Worm (Caenorhabditis elegans) whole organism, young adult: Measurements from ENCODE around the gene srx-114.

Experiments used
- B0019.2 ChIP-seq: fragments of 200-800 bp; sonication (Bioruptor generic); conservative IDR thresholded peaks from 2 replicates; pipeline ENCODE4 v1.3.6; 2022; ENCODE audit warnings: missing genetic modification reagents, missing genetic modification characterization, missing compliant biosample characterization
- B0336.3 ChIP-seq: fragments of 200-800 bp; sonication (Bioruptor generic); IDR thresholded peaks from 2 replicates; pipeline ENCODE4 v1.3.6; 2022; ENCODE audit warnings: missing genetic modification characterization, missing compliant biosample characterization
- C06A6.2 ChIP-seq: fragments of 200-800 bp; sonication (Bioruptor generic); conservative IDR thresholded peaks from 2 replicates; pipeline ENCODE4 v1.3.6; 2022; ENCODE audit warnings: missing genetic modification characterization, missing compliant biosample characterization
- F10E7.11 ChIP-seq: sonication (generic microtip); optimal IDR thresholded peaks from 2 replicates; lab custom pipeline; 2017; ENCODE audit warnings: mild to moderate bottlenecking, missing genetic modification characterization, moderate library complexity, missing compliant biosample characterization
- F22D6.2 ChIP-seq: sonication (generic microtip); optimal IDR thresholded peaks from 2 replicates; lab custom pipeline; 2016; ENCODE audit warnings: mild to moderate bottlenecking, missing genetic modification characterization, missing compliant biosample characterization
- F23B12.7 ChIP-seq: sonication (generic microtip); optimal IDR thresholded peaks from 2 replicates; lab custom pipeline; 2017; ENCODE audit warnings: missing genetic modification characterization, mild to moderate bottlenecking, missing compliant biosample characterization, antibody characterized with exemption, moderate library complexity; ENCODE audit not compliant: insufficient read depth
- F33H1.4 ChIP-seq: fragments of 200-800 bp; sonication (Bioruptor generic); IDR thresholded peaks from 2 replicates; pipeline ENCODE4 v1.3.6; 2022; ENCODE audit warnings: missing genetic modification reagents, missing genetic modification characterization, missing compliant biosample characterization
- F49E8.2 ChIP-seq: sonication (generic microtip); optimal IDR thresholded peaks from 3 replicates; lab custom pipeline; 2017; ENCODE audit warnings: missing genetic modification characterization, mild to moderate bottlenecking, missing compliant biosample characterization, antibody characterized with exemption, moderate library complexity; ENCODE audit not compliant: insufficient read depth
- F52B5.7 ChIP-seq: sonication (generic microtip); optimal IDR thresholded peaks from 2 replicates; lab custom pipeline; 2016; ENCODE audit warnings: mild to moderate bottlenecking, missing genetic modification characterization, missing compliant biosample characterization
- F55B11.4 ChIP-seq: sonication (generic microtip); optimal IDR thresholded peaks from 2 replicates; lab custom pipeline; 2016; ENCODE audit warnings: missing compliant biosample characterization, missing genetic modification characterization, borderline replicate concordance; ENCODE audit not compliant: insufficient read depth
- Y53F4B.3 ChIP-seq: fragments of 200-800 bp; sonication (Bioruptor generic); IDR thresholded peaks from 2 replicates; pipeline ENCODE4 v1.3.6; 2022; ENCODE audit warnings: missing genetic modification reagents, missing genetic modification characterization, missing compliant biosample characterization
- Y79H2A.3 ChIP-seq: fragments of 200-800 bp; sonication (Bioruptor generic); conservative IDR thresholded peaks from 2 replicates; pipeline ENCODE4 v1.3.6; 2022; ENCODE audit warnings: missing genetic modification reagents, missing genetic modification characterization, missing compliant biosample characterization
- Y95B8A.8 ChIP-seq: fragments of 200-800 bp; sonication (Bioruptor generic); IDR thresholded peaks from 2 replicates; pipeline ENCODE4 v1.3.6; 2022; ENCODE audit warnings: missing genetic modification reagents, missing genetic modification characterization, missing compliant biosample characterization
- ZK185.1 ChIP-seq: sonication (generic microtip); optimal IDR thresholded peaks from 2 replicates; lab custom pipeline; 2016; ENCODE audit warnings: mild to moderate bottlenecking, missing genetic modification characterization, missing compliant biosample characterization; ENCODE audit not compliant: poor library complexity, severe bottlenecking
- cebp-2 ChIP-seq: fragments of 200-800 bp; sonication (Bioruptor generic); IDR thresholded peaks from 2 replicates; pipeline ENCODE4 v1.3.6; 2022; ENCODE audit warnings: missing genetic modification characterization, missing compliant biosample characterization
- ceh-27 ChIP-seq: fragments of 200-800 bp; sonication (Bioruptor generic); optimal IDR thresholded peaks from 2 replicates; lab custom pipeline; 2018; ENCODE audit warnings: mild to moderate bottlenecking, missing genetic modification characterization, moderate library complexity, missing compliant biosample characterization
- ceh-79 ChIP-seq: sonication (generic microtip); optimal IDR thresholded peaks from 2 replicates; lab custom pipeline; 2017; ENCODE audit warnings: mild to moderate bottlenecking, missing genetic modification characterization, missing compliant biosample characterization
- ceh-91 ChIP-seq: fragments of 200-800 bp; sonication (Bioruptor generic); IDR thresholded peaks from 2 replicates; pipeline ENCODE4 v1.3.6; 2022; ENCODE audit warnings: missing genetic modification reagents, missing genetic modification characterization, missing compliant biosample characterization
- die-1 ChIP-seq: sonication (generic microtip); optimal IDR thresholded peaks from 2 replicates; lab custom pipeline; 2016; ENCODE audit warnings: missing genotype, mild to moderate bottlenecking, missing genetic modification characterization, missing compliant biosample characterization
- egl-44 ChIP-seq: fragments of 200-800 bp; sonication (Bioruptor generic); IDR thresholded peaks from 2 replicates; pipeline ENCODE4 v1.3.6; 2022; ENCODE audit warnings: missing genetic modification reagents, missing genetic modification characterization, missing compliant biosample characterization
- hmg-1.2 ChIP-seq: fragments of 200-800 bp; sonication (Bioruptor generic); IDR thresholded peaks from 2 replicates; pipeline ENCODE4 v1.3.6; 2022; ENCODE audit warnings: missing genetic modification reagents, missing genetic modification characterization, missing compliant biosample characterization
- hsf-1 ChIP-seq: fragments of 200-800 bp; sonication (Bioruptor generic); IDR thresholded peaks from 2 replicates; pipeline ENCODE4 v1.3.6; 2022; ENCODE audit warnings: missing genetic modification reagents, missing genetic modification characterization, missing compliant biosample characterization
- let-526 ChIP-seq: fragments of 200-800 bp; sonication (Bioruptor generic); IDR thresholded peaks from 2 replicates; pipeline ENCODE4 v1.3.6; 2022; ENCODE audit warnings: missing genetic modification reagents, missing genetic modification characterization, missing compliant biosample characterization
- let-607 ChIP-seq, 2 experiments: fragments of 200-800 bp in 1 of 2; sonication (Bioruptor generic) in 1 of 2; sonication (generic microtip) in 1 of 2; optimal IDR thresholded peaks; 2 replicates each; lab custom pipeline; 2016 to 2018; ENCODE audit warnings: mild to moderate bottlenecking in 2 of 2, missing compliant biosample characterization in 2 of 2, missing genetic modification characterization in 2 of 2, moderate library complexity in 2 of 2, missing genotype in 1 of 2
- lin-26 ChIP-seq: fragments of 200-800 bp; sonication (Bioruptor generic); IDR thresholded peaks from 2 replicates; pipeline ENCODE4 v1.3.6; 2022; ENCODE audit warnings: missing genetic modification reagents, missing genetic modification characterization, missing compliant biosample characterization
- lin-54 ChIP-seq: fragments of 200-800 bp; sonication (Bioruptor generic); optimal IDR thresholded peaks from 2 replicates; lab custom pipeline; 2018; ENCODE audit warnings: mild to moderate bottlenecking, missing genetic modification characterization, missing compliant biosample characterization
- lsy-27 ChIP-seq: sonication (generic microtip); optimal IDR thresholded peaks from 2 replicates; lab custom pipeline; 2017; ENCODE audit warnings: missing genetic modification characterization, mild to moderate bottlenecking, missing compliant biosample characterization, antibody characterized with exemption, missing genotype, borderline replicate concordance; ENCODE audit not compliant: insufficient read depth
- madf-3 ChIP-seq: fragments of 200-800 bp; sonication (Bioruptor generic); IDR thresholded peaks from 2 replicates; pipeline ENCODE4 v1.3.6; 2022; ENCODE audit warnings: missing genetic modification reagents, missing genetic modification characterization, missing compliant biosample characterization
- mcd-1 ChIP-seq: fragments of 200-800 bp; sonication (Bioruptor generic); IDR thresholded peaks from 2 replicates; pipeline ENCODE4 v1.3.6; 2022; ENCODE audit warnings: missing genetic modification reagents, missing genetic modification characterization, missing compliant biosample characterization
- mel-28 ChIP-seq: sonication (generic microtip); optimal IDR thresholded peaks from 2 replicates; lab custom pipeline; 2016; ENCODE audit warnings: borderline replicate concordance, mild to moderate bottlenecking, missing genetic modification characterization, missing compliant biosample characterization
- mxl-1 ChIP-seq: sonication (generic microtip); optimal IDR thresholded peaks from 2 replicates; lab custom pipeline; 2016; ENCODE audit warnings: missing genetic modification characterization, missing compliant biosample characterization
- nfyb-1 ChIP-seq: fragments of 200-800 bp; sonication (Bioruptor generic); IDR thresholded peaks from 2 replicates; pipeline ENCODE4 v1.3.6; 2022; ENCODE audit warnings: missing genetic modification reagents, missing genetic modification characterization, missing compliant biosample characterization
- nhr-179 ChIP-seq: sonication (generic microtip); optimal IDR thresholded peaks from 2 replicates; lab custom pipeline; 2016; ENCODE audit warnings: mild to moderate bottlenecking, missing genetic modification characterization, missing compliant biosample characterization
- nhr-80 ChIP-seq: sonication (generic microtip); optimal IDR thresholded peaks from 2 replicates; lab custom pipeline; 2016; ENCODE audit warnings: missing genetic modification characterization, missing compliant biosample characterization
- pbrm-1 ChIP-seq: fragments of 200-800 bp; sonication (Bioruptor generic); IDR thresholded peaks from 2 replicates; pipeline ENCODE4 v1.3.6; 2022; ENCODE audit warnings: missing genetic modification reagents, missing genetic modification characterization, missing compliant biosample characterization
- rec-8 ChIP-seq, 2 experiments: sonication (generic microtip); optimal IDR thresholded peaks; 2 replicates each; lab custom pipeline; 2016; ENCODE audit warnings: mild to moderate bottlenecking in 2 of 2, missing genetic modification characterization in 2 of 2, missing genetic modification reagents in 2 of 2, missing genotype in 2 of 2, missing biosample characterization in 1 of 2, missing compliant biosample characterization in 1 of 2, moderate library complexity in 1 of 2
- rpc-1 ChIP-seq, 2 experiments: fragments of 150-350 bp in 1 of 2; sonication (generic microtip) in 1 of 2; optimal IDR thresholded peaks; 2 replicates each; lab custom pipeline; 2014 to 2018; ENCODE audit warnings: missing biosample characterization in 1 of 2, missing genetic modification characterization in 1 of 2, missing genetic modification reagents in 1 of 2, missing genotype in 1 of 2
- snpc-1.1 ChIP-seq: sonication (generic microtip); optimal IDR thresholded peaks from 2 replicates; lab custom pipeline; 2017; ENCODE audit warnings: missing genetic modification characterization, mild to moderate bottlenecking, missing compliant biosample characterization, antibody characterized with exemption, moderate library complexity, missing genotype, missing genetic modification reagents; ENCODE audit not compliant: insufficient read depth
- tbp1 ChIP-seq: fragments of 200-800 bp; sonication (Bioruptor generic); optimal IDR thresholded peaks from 2 replicates; lab custom pipeline; 2018; ENCODE audit warnings: mild to moderate bottlenecking, missing genetic modification characterization, missing compliant biosample characterization
- unc-130 ChIP-seq: sonication (generic microtip); optimal IDR thresholded peaks from 2 replicates; lab custom pipeline; 2016; ENCODE audit warnings: missing genetic modification reagents, missing genetic modification characterization, missing compliant biosample characterization
- xnd-1 ChIP-seq: sonication (generic microtip); optimal IDR thresholded peaks from 2 replicates; lab custom pipeline; 2016; ENCODE audit warnings: missing genotype, missing genetic modification reagents, missing genetic modification characterization, missing compliant biosample characterization
- zfh-2 ChIP-seq: fragments of 200-800 bp; sonication (Bioruptor generic); conservative IDR thresholded peaks from 2 replicates; pipeline ENCODE4 v1.3.6; 2022; ENCODE audit warnings: missing genetic modification reagents, missing genetic modification characterization, missing compliant biosample characterization
- zim-3 ChIP-seq: sonication (generic microtip); optimal IDR thresholded peaks from 2 replicates; lab custom pipeline; 2017; ENCODE audit warnings: mild to moderate bottlenecking, missing genetic modification characterization, moderate library complexity, missing compliant biosample characterization
- ztf-26 ChIP-seq: sonication (generic microtip); optimal IDR thresholded peaks from 2 replicates; lab custom pipeline; 2017; ENCODE audit warnings: missing genetic modification characterization, missing compliant biosample characterization

The srx-114 gene

ce11 chrII:5391447-5391846 is 41.5 kb downstream of the srx-114 start:
- TF ChIP-seq cebp-2, result no peak
- no peak for TF ChIP-seq Y53F4B.3
- peak; percentile 25 for TF ChIP-seq lin-54

- TF ChIP-seq F10E7.11 (tag; lab: Kevin White, UChicago), result no peak
- TF ChIP-seq lsy-27 (tag; lab: Kevin White, UChicago), result no peak
- TF ChIP-seq ztf-26, result peak; percentile 9
- TF ChIP-seq xnd-1 (tag; lab: Kevin White, UChicago), result peak; percentile 26
- no peak for TF ChIP-seq F55B11.4 (tag; lab: Kevin White, UChicago)
- TF ChIP-seq B0019.2, result no peak
- TF ChIP-seq hsf-1 (GFP tag; lab: Robert Waterston, UW), result peak; percentile 53; the same call in 1 of the 2 replicates
- TF ChIP-seq madf-3, result peak; percentile 75; the same call in 1 of the 2 replicates
- peak; percentile 77; the same call in 1 of the 2 replicates for TF ChIP-seq nfyb-1 (GFP tag; lab: Robert Waterston, UW)
- no peak for TF ChIP-seq zim-3 (tag; lab: Kevin White, UChicago)
- no peak for TF ChIP-seq die-1 (tag; lab: Kevin White, UChicago)
- no peak for TF ChIP-seq mxl-1 (tag; lab: Kevin White, UChicago)
- TF ChIP-seq C06A6.2 (GFP tag; lab: Robert Waterston, UW), result 0 out of 2 replicates have a peak, but pooled peaks have one; percentile 54
- peak; percentile 58 for TF ChIP-seq F33H1.4 (GFP tag; lab: Robert Waterston, UW)
- no peak for TF ChIP-seq mel-28
- no peak for TF ChIP-seq F23B12.7 (tag; lab: Kevin White, UChicago)
- no peak for TF ChIP-seq F52B5.7 (tag; lab: Kevin White, UChicago)
- peak; percentile 98 for TF ChIP-seq lin-54
- TF ChIP-seq F22D6.2 (tag; lab: Kevin White, UChicago), result no peak
- TF ChIP-seq F49E8.2 (tag; lab: Kevin White, UChicago), result peak; percentile 30
- peak; percentile 79 for TF ChIP-seq mcd-1
- 0 out of 2 replicates have a peak, but pooled peaks have one; percentile 51 for TF ChIP-seq Y95B8A.8
- TF ChIP-seq egl-44 (GFP tag; lab: Robert Waterston, UW), result no peak
- peak; percentile 46 for TF ChIP-seq ceh-27
- no peak for TF ChIP-seq unc-130 (GFP tag; lab: Kevin White, UChicago)
- peak; percentile 74 for TF ChIP-seq ZK185.1 (tag; lab: Kevin White, UChicago)
- TF ChIP-seq lin-26 (GFP tag; lab: Robert Waterston, UW), result no peak
- TF ChIP-seq ceh-91 (GFP tag; lab: Robert Waterston, UW), result 0 out of 2 replicates have a peak, but pooled peaks have one; percentile 33
- no peak for TF ChIP-seq nhr-179 (tag; lab: Kevin White, UChicago)
- TF ChIP-seq let-526 (GFP tag; lab: Robert Waterston, UW), result no peak
- no peak for TF ChIP-seq rec-8 (tag; optimal IDR thresholded peaks at IDR 0.05; lab: Kevin White, UChicago)
- no peak for TF ChIP-seq zfh-2
- TF ChIP-seq let-607 (tag; optimal IDR thresholded peaks at IDR 0.05; lab: Kevin White, UChicago), result peak in 1 of 2 experiments; percentile 52
- no peak for TF ChIP-seq cebp-2
- TF ChIP-seq tbp1 (GFP tag; lab: Kevin White, UChicago), result peak; percentile 56
- TF ChIP-seq snpc-1.1 (tag; lab: Kevin White, UChicago), result no peak
- 0 out of 2 replicates have a peak, but pooled peaks have one; percentile 55 for TF ChIP-seq B0336.3 (GFP tag; lab: Robert Waterston, UW)
- TF ChIP-seq rpc-1 (optimal IDR thresholded peaks at IDR 0.05; lab: Kevin White, UChicago), result no peak
- no peak for TF ChIP-seq rpc-1 (tag; optimal IDR thresholded peaks at IDR 0.05; lab: Kevin White, UChicago)
- peak; percentile 52; the same call in 1 of the 2 replicates for TF ChIP-seq pbrm-1
- no peak for TF ChIP-seq Y79H2A.3
- no peak for TF ChIP-seq ceh-79
- TF ChIP-seq hmg-1.2 (GFP tag; lab: Robert Waterston, UW), result peak; percentile 43; the same call in 1 of the 2 replicates
- TF ChIP-seq nhr-80 (tag; lab: Kevin White, UChicago), result peak; percentile 40
Measured at ce11 chrII:5389831-5390323, 43.1 kb downstream of the srx-114 start, which contains the start of gene ndx-6. Gene ndx-6, minus strand, starts transcription at chrII:5389881.
